Worm (Caenorhabditis elegans) whole organism, mixed stage, embryonic: ENCODE data around the gene nsph-4.1.

Experiments used
- blmp-1 ChIP-seq: fragments of 150-350 bp; optimal IDR thresholded peaks from 2 replicates; lab custom pipeline; 2014; ENCODE audit warnings: missing biosample characterization, missing genetic modification characterization
- ceh-83 ChIP-seq: fragments of 200-800 bp; sonication (Bioruptor generic); optimal IDR thresholded peaks from 2 replicates; lab custom pipeline; 2018; ENCODE audit warnings: mild to moderate bottlenecking, missing genetic modification characterization, missing compliant biosample characterization
- cnd-1 ChIP-seq: fragments of 200-800 bp; sonication (Bioruptor generic); optimal IDR thresholded peaks from 2 replicates; lab custom pipeline; 2018; ENCODE audit warnings: mild to moderate bottlenecking, missing genetic modification characterization, missing compliant biosample characterization
- mls-2 ChIP-seq: sonication (generic microtip); optimal IDR thresholded peaks from 2 replicates; lab custom pipeline; 2016; ENCODE audit warnings: mild to moderate bottlenecking, missing genetic modification characterization, moderate library complexity, missing compliant biosample characterization
- nhr-12 ChIP-seq: fragments of 150-350 bp; optimal IDR thresholded peaks from 2 replicates; lab custom pipeline; 2014; ENCODE audit warnings: missing biosample characterization, missing genetic modification characterization
- sem-2 ChIP-seq: fragments of 200-800 bp; sonication (Bioruptor generic); optimal IDR thresholded peaks from 2 replicates; lab custom pipeline; 2018; ENCODE audit warnings: mild to moderate bottlenecking, missing genetic modification characterization, missing compliant biosample characterization
- sptf-1 ChIP-seq: sonication (generic microtip); optimal IDR thresholded peaks from 2 replicates; lab custom pipeline; 2017; ENCODE audit warnings: mild to moderate bottlenecking, missing genetic modification characterization, moderate library complexity, missing compliant biosample characterization

The nsph-4.1 gene

ce11 chrIV:5277752-5278151 is 51.1 kb downstream of the nsph-4.1 start, which contains the start of gene F36H12.17:
F36H12.17 (minus strand) TSS chrIV:5277852.
- TF ChIP-seq nhr-12 (tag; lab: Kevin White, UChicago), result no peak
- no peak for TF ChIP-seq ceh-83 (GFP tag; lab: Kevin White, UChicago)
- no peak for TF ChIP-seq sem-2
- TF ChIP-seq mls-2, result no peak
- TF ChIP-seq sptf-1 (tag; lab: Kevin White, UChicago), result no peak
- TF ChIP-seq blmp-1 (tag; lab: Kevin White, UChicago), result no peak
- TF ChIP-seq cnd-1, result no peak
